Fruit fly (Drosophila melanogaster) whole organism, embryonic: ENCODE results near the gene Pdh.

Source experiments
- Abd-B ChIP-seq: fragments of 200-800 bp; sonication (Bioruptor generic); optimal IDR thresholded peaks from 2 replicates; lab custom pipeline; 2018; ENCODE audit warnings: missing biosample characterization, mild to moderate bottlenecking, missing genetic modification characterization, moderate library complexity
- CG10321 ChIP-seq: fragments of 200-800 bp; sonication (Bioruptor generic); IDR thresholded peaks from 2 replicates; pipeline ENCODE4 v1.3.6; 2022; ENCODE audit warnings: missing biosample characterization, missing genetic modification characterization
- CG10543 ChIP-seq: fragments of 200-800 bp; sonication (Bioruptor generic); optimal IDR thresholded peaks from 3 replicates; lab custom pipeline; 2017; ENCODE audit warnings: missing biosample characterization, mild to moderate bottlenecking, missing genetic modification characterization, moderate library complexity
- CG11695 ChIP-seq: fragments of 200-800 bp; sonication (Bioruptor generic); IDR thresholded peaks from 3 replicates; pipeline ENCODE4 v1.3.6; 2022; ENCODE audit warnings: missing biosample characterization, missing genetic modification characterization
- CG11696 ChIP-seq: fragments of 200-800 bp; sonication (Bioruptor generic); IDR thresholded peaks from 2 replicates; pipeline ENCODE4 v1.3.6; 2022; ENCODE audit warnings: missing biosample characterization, missing genetic modification characterization
- CG1233 ChIP-seq: fragments of 200-800 bp; sonication (Bioruptor generic); optimal IDR thresholded peaks from 4 replicates; lab custom pipeline; 2018; ENCODE audit warnings: missing biosample characterization, mild to moderate bottlenecking, missing genetic modification characterization
- CG13894 ChIP-seq: fragments of 200-800 bp; sonication (Bioruptor generic); optimal IDR thresholded peaks from 3 replicates; lab custom pipeline; 2018; ENCODE audit warnings: missing biosample characterization, mild to moderate bottlenecking, missing genetic modification characterization, moderate library complexity
- CG14667 ChIP-seq: fragments of 200-800 bp; sonication (Bioruptor generic); IDR thresholded peaks from 2 replicates; pipeline ENCODE4 v1.3.6; 2022; ENCODE audit warnings: missing biosample characterization, missing genetic modification characterization
- CG14860 ChIP-seq: fragments of 200-800 bp; sonication (Bioruptor generic); IDR thresholded peaks from 3 replicates; pipeline ENCODE4 v1.3.6; 2022; ENCODE audit warnings: missing biosample characterization, missing genetic modification characterization; ENCODE audit not compliant: partially characterized antibody
- CG15011 ChIP-seq: fragments of 200-800 bp; sonication (Bioruptor generic); optimal IDR thresholded peaks from 3 replicates; lab custom pipeline; 2018; ENCODE audit warnings: missing biosample characterization, mild to moderate bottlenecking, missing genetic modification characterization
- CG15269 ChIP-seq: fragments of 200-800 bp; sonication (Bioruptor generic); optimal IDR thresholded peaks from 2 replicates; lab custom pipeline; 2018; ENCODE audit warnings: missing biosample characterization, mild to moderate bottlenecking, missing genetic modification characterization, moderate library complexity
- CG1603 ChIP-seq: fragments of 200-800 bp; sonication (Bioruptor generic); optimal IDR thresholded peaks from 2 replicates; lab custom pipeline; 2019; ENCODE audit warnings: missing biosample characterization, mild to moderate bottlenecking, missing genetic modification characterization, moderate library complexity
- CG16815 ChIP-seq: fragments of 200-800 bp; sonication (Bioruptor generic); optimal IDR thresholded peaks from 3 replicates; lab custom pipeline; 2017; ENCODE audit warnings: missing biosample characterization, mild to moderate bottlenecking, missing genetic modification characterization
- CG1792 ChIP-seq: fragments of 200-800 bp; sonication (Bioruptor generic); optimal IDR thresholded peaks from 2 replicates; lab custom pipeline; 2016; ENCODE audit warnings: missing biosample characterization, missing genetic modification characterization
- CG18599 ChIP-seq: fragments of 200-800 bp; sonication (Bioruptor generic); optimal IDR thresholded peaks from 3 replicates; lab custom pipeline; 2017; ENCODE audit warnings: missing biosample characterization, missing genetic modification characterization, mild to moderate bottlenecking, moderate library complexity, missing genetic modification reagents
- CG2202 ChIP-seq: fragments of 200-800 bp; sonication (Bioruptor generic); optimal IDR thresholded peaks from 2 replicates; lab custom pipeline; 2018; ENCODE audit warnings: missing biosample characterization, mild to moderate bottlenecking, missing genetic modification characterization
- CG4282 ChIP-seq: fragments of 200-800 bp; sonication (Bioruptor generic); optimal IDR thresholded peaks from 2 replicates; lab custom pipeline; 2016; ENCODE audit warnings: missing biosample characterization, missing genetic modification characterization
- CG5180 ChIP-seq: fragments of 200-800 bp; sonication (Bioruptor generic); optimal IDR thresholded peaks from 3 replicates; lab custom pipeline; 2017; ENCODE audit warnings: missing biosample characterization, missing genetic modification characterization, mild to moderate bottlenecking, moderate library complexity, missing genetic modification reagents
- CG7271 ChIP-seq: fragments of 200-800 bp; sonication (Bioruptor generic); optimal IDR thresholded peaks from 2 replicates; lab custom pipeline; 2018; ENCODE audit warnings: missing biosample characterization, mild to moderate bottlenecking, missing genetic modification characterization, moderate library complexity
- CG7372 ChIP-seq: fragments of 200-800 bp; sonication (Bioruptor generic); IDR thresholded peaks from 2 replicates; pipeline ENCODE4 v1.3.6; 2022; ENCODE audit warnings: missing biosample characterization, missing genetic modification characterization
- CG8089 ChIP-seq: fragments of 200-800 bp; sonication (Bioruptor generic); optimal IDR thresholded peaks from 3 replicates; lab custom pipeline; 2016; ENCODE audit warnings: missing biosample characterization, missing genetic modification characterization
- CG8388 ChIP-seq: fragments of 200-800 bp; sonication (Bioruptor generic); optimal IDR thresholded peaks from 2 replicates; lab custom pipeline; 2019; ENCODE audit warnings: missing biosample characterization, mild to moderate bottlenecking, missing genetic modification characterization, moderate library complexity
- CrebB ChIP-seq: fragments of 200-800 bp; sonication (Bioruptor generic); optimal IDR thresholded peaks from 3 replicates; lab custom pipeline; 2018; ENCODE audit warnings: missing biosample characterization, mild to moderate bottlenecking, missing genetic modification characterization
- Dip3 ChIP-seq: fragments of 200-800 bp; sonication (Bioruptor generic); optimal IDR thresholded peaks from 3 replicates; lab custom pipeline; 2016; ENCODE audit warnings: missing biosample characterization, missing genetic modification characterization
- Fer1 ChIP-seq: fragments of 200-800 bp; sonication (Bioruptor generic); optimal IDR thresholded peaks from 2 replicates; lab custom pipeline; 2017; ENCODE audit warnings: missing biosample characterization, mild to moderate bottlenecking, missing genetic modification characterization
- Fer2 ChIP-seq: fragments of 200-800 bp; sonication (Bioruptor generic); optimal IDR thresholded peaks from 2 replicates; lab custom pipeline; 2018; ENCODE audit warnings: missing biosample characterization, mild to moderate bottlenecking, missing genetic modification characterization, moderate library complexity
- HLH3B ChIP-seq: fragments of 200-800 bp; sonication (Bioruptor generic); IDR thresholded peaks from 2 replicates; pipeline ENCODE4 v1.3.6; 2022; ENCODE audit warnings: missing biosample characterization, missing genetic modification characterization
- Hand ChIP-seq: fragments of 200-800 bp; sonication (Bioruptor generic); optimal IDR thresholded peaks from 2 replicates; lab custom pipeline; 2017; ENCODE audit warnings: mild to moderate bottlenecking, missing biosample characterization, missing genetic modification reagents, missing genetic modification characterization
- HmgZ ChIP-seq: fragments of 200-800 bp; sonication (Bioruptor generic); optimal IDR thresholded peaks from 2 replicates; lab custom pipeline; 2018; ENCODE audit warnings: missing biosample characterization, mild to moderate bottlenecking, missing genetic modification characterization
- Lhr ChIP-seq: fragments of 200-800 bp; sonication (Bioruptor generic); optimal IDR thresholded peaks from 3 replicates; lab custom pipeline; 2017; ENCODE audit warnings: mild to moderate bottlenecking, missing biosample characterization, missing genetic modification reagents, missing genetic modification characterization
- Nf-YB ChIP-seq: fragments of 200-800 bp; sonication (Bioruptor generic); optimal IDR thresholded peaks from 3 replicates; lab custom pipeline; 2019; ENCODE audit warnings: missing biosample characterization, mild to moderate bottlenecking, missing genetic modification characterization, moderate library complexity
- Sry-β ChIP-seq: fragments of 200-800 bp; sonication (Bioruptor generic); optimal IDR thresholded peaks from 2 replicates; lab custom pipeline; 2018; ENCODE audit warnings: missing biosample characterization, mild to moderate bottlenecking, missing genetic modification characterization, moderate library complexity
- Usf ChIP-seq: fragments of 200-800 bp; sonication (Bioruptor generic); optimal IDR thresholded peaks from 2 replicates; lab custom pipeline; 2017; ENCODE audit warnings: missing genotype, missing biosample characterization, missing genetic modification characterization
- ash1 ChIP-seq: fragments of 200-800 bp; sonication (Bioruptor generic); optimal IDR thresholded peaks from 2 replicates; lab custom pipeline; 2018; ENCODE audit warnings: missing biosample characterization, mild to moderate bottlenecking, missing genetic modification characterization
- chinmo ChIP-seq: fragments of 200-800 bp; sonication (Bioruptor generic); IDR thresholded peaks from 4 replicates; pipeline ENCODE4 v1.3.6; 2022; ENCODE audit warnings: missing biosample characterization, missing genetic modification characterization; ENCODE audit not compliant: partially characterized antibody
- chm ChIP-seq: fragments of 200-800 bp; sonication (Bioruptor generic); IDR thresholded peaks from 2 replicates; pipeline ENCODE4 v1.3.6; 2022; ENCODE audit warnings: missing biosample characterization, missing genetic modification characterization
- ci ChIP-seq: fragments of 200-800 bp; sonication (Bioruptor generic); IDR thresholded peaks from 3 replicates; pipeline ENCODE4 v1.3.6; 2022; ENCODE audit warnings: missing biosample characterization, missing genetic modification characterization
- dpn ChIP-seq, 2 experiments: fragments of 200-800 bp; sonication (Bioruptor generic); optimal IDR thresholded peaks; 3 replicates each; lab custom pipeline; 2016; ENCODE audit warnings: missing biosample characterization in 2 of 2, missing genetic modification characterization in 2 of 2
- gcm ChIP-seq: fragments of 200-800 bp; sonication (Bioruptor generic); optimal IDR thresholded peaks from 2 replicates; lab custom pipeline; 2019; ENCODE audit warnings: missing biosample characterization, mild to moderate bottlenecking, missing genetic modification characterization, moderate library complexity
- gsb ChIP-seq: fragments of 200-800 bp; sonication (Bioruptor generic); IDR thresholded peaks from 2 replicates; pipeline ENCODE4 v1.3.6; 2022; ENCODE audit warnings: missing biosample characterization, missing genetic modification characterization
- gt ChIP-seq: fragments of 200-800 bp; sonication (Bioruptor generic); IDR thresholded peaks from 2 replicates; pipeline ENCODE4 v1.3.6; 2022; ENCODE audit warnings: missing biosample characterization, missing genetic modification characterization
- ham ChIP-seq: fragments of 200-800 bp; sonication (Bioruptor generic); IDR thresholded peaks from 2 replicates; pipeline ENCODE4 v1.3.6; 2022; ENCODE audit warnings: missing biosample characterization, missing genetic modification characterization
- lab ChIP-seq: fragments of 200-800 bp; sonication (Bioruptor generic); optimal IDR thresholded peaks from 3 replicates; lab custom pipeline; 2017; ENCODE audit warnings: missing biosample characterization, missing genetic modification characterization, mild to moderate bottlenecking, moderate library complexity, missing genetic modification reagents
- luna ChIP-seq: fragments of 200-800 bp; sonication (Bioruptor generic); optimal IDR thresholded peaks from 2 replicates; lab custom pipeline; 2016; ENCODE audit warnings: missing biosample characterization, missing genetic modification characterization
- sima ChIP-seq: fragments of 200-800 bp; sonication (Bioruptor generic); optimal IDR thresholded peaks from 2 replicates; lab custom pipeline; 2016; ENCODE audit warnings: missing biosample characterization, missing genetic modification characterization
- sna ChIP-seq: fragments of 200-800 bp; sonication (Bioruptor generic); IDR thresholded peaks from 2 replicates; pipeline ENCODE4 v1.3.6; 2022; ENCODE audit warnings: missing biosample characterization, missing genetic modification characterization; ENCODE audit not compliant: partially characterized antibody
- tap ChIP-seq: fragments of 200-800 bp; optimal IDR thresholded peaks from 3 replicates; lab custom pipeline; 2019; ENCODE audit warnings: missing biosample characterization, mild to moderate bottlenecking, missing genetic modification characterization, moderate library complexity
- tna ChIP-seq: fragments of 200-800 bp; sonication (Bioruptor generic); IDR thresholded peaks from 2 replicates; pipeline ENCODE4 v1.3.6; 2022; ENCODE audit warnings: missing biosample characterization, missing genetic modification characterization; ENCODE audit not compliant: partially characterized antibody
- trh ChIP-seq: fragments of 200-800 bp; sonication (Bioruptor generic); optimal IDR thresholded peaks from 2 replicates; lab custom pipeline; 2016; ENCODE audit warnings: missing biosample characterization, missing genetic modification characterization

Gene Pdh

dm6 chr3L:16328207-16328891 is 25.7 kb downstream of the Pdh start, which contains the start of gene CG13058 (continued):
- TF ChIP-seq Sry-β (GFP tag; lab: Kevin White, UChicago) (no peak), ci (GFP tag; lab: Robert Waterston, UW) (peak; percentile 75), gcm (GFP tag; lab: Kevin White, UChicago) (no peak), CG15269 (peak; percentile 86), gt (GFP tag; lab: Robert Waterston, UW) (no peak), Fer2 (no peak), CG11695 (GFP tag; lab: Robert Waterston, UW) (peak; percentile 67), Hand (peak; percentile 3), CG10321 (GFP tag; lab: Robert Waterston, UW) (no peak), CG7271 (no peak), CG8388 (GFP tag; lab: Kevin White, UChicago) (no peak), CG18599 (GFP tag; lab: Kevin White, UChicago) (peak; percentile 78), HLH3B (peak; percentile 78), ash1 (GFP tag; lab: Kevin White, UChicago) (no peak), CG8089 (GFP tag; lab: Kevin White, UChicago) (peak; percentile 41), CG1792 (GFP tag; lab: Kevin White, UChicago) (no peak), lab (GFP tag; lab: Kevin White, UChicago) (peak; percentile 83), trh (GFP tag; lab: Kevin White, UChicago) (no peak), CG1603 (tag; lab: Kevin White, UChicago) (peak; percentile 28), luna (GFP tag; lab: Kevin White, UChicago) (no peak), CG14860 (GFP tag; lab: Robert Waterston, UW) (no peak), CG16815 (GFP tag; lab: Kevin White, UChicago) (peak; percentile 17), tna (no peak), CrebB (tag; lab: Kevin White, UChicago) (peak; percentile 31), chm (no peak; the same call in 1 of the 2 replicates), Nf-YB (no peak), tap (tag; lab: Kevin White, UChicago) (peak; percentile 59), CG13894 (tag; lab: Kevin White, UChicago) (peak; percentile 53), Usf (peak; percentile 12), Fer1 (peak; percentile 84), CG11696 (no peak), gsb (GFP tag; lab: Robert Waterston, UW) (peak; percentile 52; the same call in 1 of the 2 replicates), CG15011 (GFP tag; lab: Kevin White, UChicago) (peak; percentile 13), sima (GFP tag; lab: Kevin White, UChicago) (no peak), Lhr (GFP tag; lab: Kevin White, UChicago) (no peak), ham (GFP tag; lab: Robert Waterston, UW) (no peak), dpn (GFP tag; optimal IDR thresholded peaks at IDR 0.05; lab: Kevin White, UChicago) (peak in 1 of 2 experiments; percentile 48), sna (GFP tag; lab: Robert Waterston, UW) (no peak), chinmo (no peak), HmgZ (tag; lab: Kevin White, UChicago) (peak; percentile 65), CG10543 (GFP tag; lab: Kevin White, UChicago) (peak; percentile 31), CG14667 (GFP tag; lab: Robert Waterston, UW) (0 out of 2 replicates have a peak, but pooled peaks have one; percentile 22), CG1233 (GFP tag; lab: Kevin White, UChicago) (no peak), CG5180 (GFP tag; lab: Kevin White, UChicago) (peak; percentile 57), Abd-B (GFP tag; lab: Kevin White, UChicago) (peak; percentile 18), CG7372 (GFP tag; lab: Robert Waterston, UW) (no peak), CG2202 (tag; lab: Kevin White, UChicago) (no peak), Dip3 (GFP tag; lab: Kevin White, UChicago) (peak; percentile 65), CG4282 (no peak)
